Worm (Caenorhabditis elegans) whole organism, L4 larva: ENCODE measurements around the gene Y38E10A.28.
A peak's percentile ranks its signal among the peaks of the same experiment; 100 is the strongest.

Source experiments
- F26F4.8 ChIP-seq: fragments of 200-800 bp; sonication (Bioruptor generic); conservative IDR thresholded peaks from 2 replicates; pipeline ENCODE4 v1.3.6; 2022; ENCODE audit warnings: missing genetic modification characterization, missing compliant biosample characterization
- F44E2.7 ChIP-seq: fragments of 200-800 bp; sonication (Bioruptor generic); IDR thresholded peaks from 2 replicates; pipeline ENCODE4 v2.1.2; 2022; ENCODE audit warnings: missing genetic modification characterization, missing compliant biosample characterization
- T20F7.1 ChIP-seq: fragments of 200-800 bp; sonication (Bioruptor generic); optimal IDR thresholded peaks from 2 replicates; lab custom pipeline; 2018; ENCODE audit warnings: mild to moderate bottlenecking, missing genetic modification characterization, missing compliant biosample characterization
- Y48G9A.11 ChIP-seq: fragments of 200-800 bp; sonication (Bioruptor generic); IDR thresholded peaks from 2 replicates; pipeline ENCODE4 v1.3.6; 2022; ENCODE audit warnings: missing genetic modification reagents, missing genetic modification characterization, missing compliant biosample characterization
- aha-1 ChIP-seq: fragments of 150-350 bp; peaks from one replicate; lab custom pipeline; 2014; ENCODE audit warnings: missing biosample characterization, missing genetic modification characterization
- ama-1 ChIP-seq: fragments of 150-350 bp; optimal IDR thresholded peaks from 2 replicates; lab custom pipeline; 2014; ENCODE audit warnings: inconsistent platforms, mixed read lengths
- ceh-20 ChIP-seq: fragments of 200-800 bp; sonication (Bioruptor generic); IDR thresholded peaks from 2 replicates; pipeline ENCODE4 v1.3.6; 2022; ENCODE audit warnings: missing genetic modification reagents, missing genetic modification characterization, missing compliant biosample characterization
- ceh-28 ChIP-seq: fragments of 150-350 bp; optimal IDR thresholded peaks from 2 replicates; lab custom pipeline; 2014; ENCODE audit warnings: missing biosample characterization, missing genetic modification reagents, missing genetic modification characterization
- ceh-62 ChIP-seq: sonication (generic microtip); optimal IDR thresholded peaks from 2 replicates; lab custom pipeline; 2017; ENCODE audit warnings: missing biosample characterization, missing genetic modification characterization
- ceh-82 ChIP-seq: sonication (generic microtip); optimal IDR thresholded peaks from 2 replicates; lab custom pipeline; 2017; ENCODE audit warnings: missing biosample characterization, missing genetic modification characterization
- daf-12 ChIP-seq: fragments of 150-350 bp; optimal IDR thresholded peaks from 2 replicates; lab custom pipeline; 2014; ENCODE audit warnings: missing biosample characterization, missing genetic modification reagents, missing genetic modification characterization
- dmd-6 ChIP-seq: fragments of 200-800 bp; sonication (Bioruptor generic); IDR thresholded peaks from 2 replicates; pipeline ENCODE4 v1.3.6; 2022; ENCODE audit warnings: missing genetic modification reagents, missing genetic modification characterization, missing compliant biosample characterization
- dmd-8 ChIP-seq: fragments of 200-800 bp; sonication (Bioruptor generic); IDR thresholded peaks from 2 replicates; pipeline ENCODE4 v1.3.6; 2022; ENCODE audit warnings: missing genetic modification characterization, missing compliant biosample characterization
- dmd-9 ChIP-seq: fragments of 200-800 bp; sonication (Bioruptor generic); IDR thresholded peaks from 2 replicates; pipeline ENCODE4 v1.3.6; 2022; ENCODE audit warnings: missing genetic modification reagents, missing genetic modification characterization, missing compliant biosample characterization
- dpl-1 ChIP-seq: fragments of 150-350 bp; optimal IDR thresholded peaks from 2 replicates; lab custom pipeline; 2014; ENCODE audit warnings: missing biosample characterization, missing genetic modification reagents, missing genetic modification characterization
- duxl-1 ChIP-seq: sonication (generic microtip); optimal IDR thresholded peaks from 2 replicates; lab custom pipeline; 2016; ENCODE audit warnings: mild to moderate bottlenecking, missing genetic modification characterization, moderate library complexity, missing compliant biosample characterization; ENCODE audit not compliant: poor library complexity
- dve-1 ChIP-seq: sonication (generic microtip); optimal IDR thresholded peaks from 2 replicates; lab custom pipeline; 2017; ENCODE audit warnings: antibody characterized with exemption, mild to moderate bottlenecking, missing genetic modification characterization, missing compliant biosample characterization; ENCODE audit not compliant: insufficient read depth
- gei-8 ChIP-seq: fragments of 200-800 bp; sonication (Bioruptor generic); optimal IDR thresholded peaks from 2 replicates; lab custom pipeline; 2018; ENCODE audit warnings: mild to moderate bottlenecking, missing genetic modification characterization, missing compliant biosample characterization
- hif-1 ChIP-seq, 2 experiments: sonication (generic microtip); optimal IDR thresholded peaks; 2 replicates each; lab custom pipeline; 2016 to 2017; ENCODE audit warnings: missing compliant biosample characterization in 2 of 2, missing genetic modification characterization in 2 of 2, missing genetic modification reagents in 2 of 2, missing genotype in 2 of 2, mild to moderate bottlenecking in 1 of 2
- hlh-11 ChIP-seq: fragments of 200-800 bp; sonication (Bioruptor generic); optimal IDR thresholded peaks from 2 replicates; lab custom pipeline; 2018; ENCODE audit warnings: mild to moderate bottlenecking, missing genetic modification characterization, missing compliant biosample characterization
- hlh-30 ChIP-seq: sonication (generic microtip); optimal IDR thresholded peaks from 2 replicates; lab custom pipeline; 2017; ENCODE audit warnings: antibody characterized with exemption, mild to moderate bottlenecking, missing genetic modification characterization, missing compliant biosample characterization; ENCODE audit not compliant: insufficient read depth
- jun-1 ChIP-seq: fragments of 150-350 bp; optimal IDR thresholded peaks from 2 replicates; lab custom pipeline; 2014; ENCODE audit warnings: missing biosample characterization, missing genetic modification reagents, missing genetic modification characterization
- lin-1 ChIP-seq: fragments of 200-800 bp; sonication (Bioruptor generic); IDR thresholded peaks from 2 replicates; pipeline ENCODE4 v1.3.6; 2022; ENCODE audit warnings: missing genetic modification reagents, missing genetic modification characterization, missing compliant biosample characterization
- lin-29 ChIP-seq: fragments of 200-800 bp; sonication (Bioruptor generic); IDR thresholded peaks from 2 replicates; pipeline ENCODE4 v1.3.6; 2022; ENCODE audit warnings: missing genetic modification reagents, missing genetic modification characterization, missing compliant biosample characterization
- lir-3 ChIP-seq: sonication (generic microtip); optimal IDR thresholded peaks from 2 replicates; lab custom pipeline; 2016; ENCODE audit warnings: mild to moderate bottlenecking, missing genetic modification characterization, missing compliant biosample characterization
- mdl-1 ChIP-seq, 2 experiments: fragments of 150-350 bp in 1 of 2; sonication (generic microtip) in 1 of 2; optimal IDR thresholded peaks; 2 replicates each; lab custom pipeline; 2014 to 2017; ENCODE audit warnings: missing biosample characterization in 2 of 2, missing genetic modification characterization in 2 of 2
- mes-2 ChIP-seq: sonication (generic microtip); optimal IDR thresholded peaks from 2 replicates; lab custom pipeline; 2016; ENCODE audit warnings: missing genotype, mild to moderate bottlenecking, missing genetic modification characterization, missing compliant biosample characterization; ENCODE audit not compliant: poor library complexity, severe bottlenecking
- mxl-2 ChIP-seq: fragments of 200-800 bp; sonication (Bioruptor generic); conservative IDR thresholded peaks from 2 replicates; pipeline ENCODE4 v1.3.6; 2022; ENCODE audit warnings: missing genetic modification reagents, missing genetic modification characterization, missing compliant biosample characterization
- nhr-10 ChIP-seq: fragments of 150-350 bp; optimal IDR thresholded peaks from 2 replicates; lab custom pipeline; 2014; ENCODE audit warnings: missing biosample characterization, missing genetic modification characterization
- nhr-25 ChIP-seq: sonication (generic microtip); optimal IDR thresholded peaks from 2 replicates; lab custom pipeline; 2017; ENCODE audit warnings: missing genetic modification characterization, mild to moderate bottlenecking, missing compliant biosample characterization, antibody characterized with exemption, moderate library complexity, borderline replicate concordance; ENCODE audit not compliant: insufficient read depth
- nhr-28 ChIP-seq: fragments of 150-350 bp; optimal IDR thresholded peaks from 2 replicates; lab custom pipeline; 2014; ENCODE audit warnings: missing biosample characterization, missing genetic modification characterization
- nhr-48 ChIP-seq: sonication (generic microtip); optimal IDR thresholded peaks from 2 replicates; lab custom pipeline; 2016; ENCODE audit warnings: mild to moderate bottlenecking, missing genetic modification characterization, missing compliant biosample characterization
- nhr-77 ChIP-seq: fragments of 150-350 bp; optimal IDR thresholded peaks from 2 replicates; lab custom pipeline; 2014; ENCODE audit warnings: missing biosample characterization, missing genetic modification characterization
- php-3 ChIP-seq: fragments of 200-800 bp; sonication (Bioruptor generic); IDR thresholded peaks from 2 replicates; pipeline ENCODE4 v1.3.6; 2022; ENCODE audit warnings: missing genetic modification reagents, missing genetic modification characterization, missing compliant biosample characterization
- pqm-1 ChIP-seq: sonication (generic microtip); optimal IDR thresholded peaks from 2 replicates; lab custom pipeline; 2017; ENCODE audit warnings: missing biosample characterization, missing genetic modification characterization
- saeg-2 ChIP-seq: fragments of 200-800 bp; sonication (Bioruptor generic); IDR thresholded peaks from 2 replicates; pipeline ENCODE4 v1.3.6; 2022; ENCODE audit warnings: missing genetic modification reagents, missing genetic modification characterization, missing compliant biosample characterization
- sdz-12 ChIP-seq: fragments of 200-800 bp; sonication (Bioruptor generic); optimal IDR thresholded peaks from 2 replicates; lab custom pipeline; 2018; ENCODE audit warnings: mild to moderate bottlenecking, missing genetic modification characterization, missing compliant biosample characterization
- skn-1 ChIP-seq: fragments of 150-350 bp; optimal IDR thresholded peaks from 2 replicates; lab custom pipeline; 2014; ENCODE audit warnings: missing biosample characterization, missing genetic modification characterization
- spr-1 ChIP-seq: sonication (generic microtip); optimal IDR thresholded peaks from 2 replicates; lab custom pipeline; 2016; ENCODE audit warnings: mild to moderate bottlenecking, missing genetic modification characterization, missing compliant biosample characterization
- tra-1 ChIP-seq: fragments of 200-800 bp; sonication (Bioruptor generic); IDR thresholded peaks from 2 replicates; pipeline ENCODE4 v1.3.6; 2022; ENCODE audit warnings: missing genetic modification reagents, missing genetic modification characterization, missing compliant biosample characterization
- unc-39 ChIP-seq: sonication (generic microtip); optimal IDR thresholded peaks from 2 replicates; lab custom pipeline; 2017; ENCODE audit warnings: missing biosample characterization, missing genetic modification characterization
- unc-62 ChIP-seq, 3 experiments: fragments of 150-350 bp in 1 of 3; sonication (generic microtip); optimal IDR thresholded peaks in 2 of 3; peaks in 1 of 3; 1 replicate in 1 of 3; 2 replicates in 2 of 3; lab custom pipeline; 2014 to 2017; ENCODE audit warnings: missing biosample characterization in 3 of 3, missing genetic modification characterization in 3 of 3, missing genetic modification reagents in 3 of 3, missing genotype in 1 of 3
- ztf-11 ChIP-seq: fragments of 150-350 bp; optimal IDR thresholded peaks from 2 replicates; lab custom pipeline; 2014; ENCODE audit warnings: missing biosample characterization, missing genetic modification characterization

The Y38E10A.28 gene

DNA sequence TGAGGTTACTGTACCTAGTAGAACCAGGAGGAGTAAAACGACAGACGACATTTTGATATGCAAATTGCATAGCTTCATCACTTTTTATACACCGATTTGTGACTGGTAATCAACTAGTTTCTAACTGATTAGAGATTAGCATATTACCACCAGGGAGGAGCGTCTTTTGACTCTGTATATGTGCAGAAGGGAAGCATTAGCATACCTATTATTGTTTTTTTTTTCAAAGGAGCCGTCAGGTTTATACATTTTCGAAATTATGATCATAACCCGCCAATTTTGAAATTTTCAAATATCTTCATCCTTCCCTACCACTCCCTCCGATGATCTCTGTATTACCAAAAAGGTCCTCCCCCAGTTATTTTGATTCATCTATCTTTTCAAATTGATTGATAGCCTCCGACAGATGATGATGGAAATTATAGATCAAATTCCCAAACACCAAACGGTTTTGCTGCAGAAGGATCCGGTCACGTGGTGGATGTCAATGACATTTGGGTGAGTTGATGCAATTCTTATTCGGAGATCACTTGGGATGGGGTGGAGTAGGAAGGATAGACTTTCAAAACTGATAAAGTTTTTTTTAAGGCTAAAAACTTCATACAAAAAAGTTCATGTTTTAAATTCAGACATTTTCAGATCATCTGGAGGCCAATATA, 7.5 kb upstream of the Y38E10A.28 start, which contains the start of gene nspe-8:
Gene nspe-8 (minus strand): TSS at position 51 of the 659 bp plus-strand sequence.
- TF ChIP-seq daf-12 (tag; lab: Kevin White, UChicago) (no peak), lin-1 (no peak), dmd-8 (GFP tag; lab: Robert Waterston, UW) (no peak), nhr-28 (tag; lab: Kevin White, UChicago) (peak; percentile 79), mes-2 (no peak), aha-1 (tag; lab: Kevin White, UChicago) (peak; percentile 95), Y48G9A.11 (GFP tag; lab: Robert Waterston, UW) (no peak), dpl-1 (GFP tag; lab: Kevin White, UChicago) (no peak), lir-3 (tag; lab: Kevin White, UChicago) (no peak), duxl-1 (no peak), ceh-82 (tag; lab: Kevin White, UChicago) (no peak), ceh-20 (GFP tag; lab: Robert Waterston, UW) (peak; percentile 75), lin-29 (no peak), saeg-2 (GFP tag; lab: Robert Waterston, UW) (no peak), dmd-6 (GFP tag; lab: Robert Waterston, UW) (peak; percentile 40; the same call in 1 of the 2 replicates), ceh-62 (no peak), unc-39 (tag; lab: Kevin White, UChicago) (no peak), sdz-12 (GFP tag; lab: Kevin White, UChicago) (no peak), ama-1 (no peak), dmd-9 (GFP tag; lab: Robert Waterston, UW) (no peak), mdl-1 (tag; optimal IDR thresholded peaks at IDR 0.05; lab: Kevin White, UChicago) (peak in 1 of 2 experiments; percentile 68), hif-1 (tag; optimal IDR thresholded peaks at IDR 0.05; lab: Kevin White, UChicago) (peak in 1 of 2 experiments; percentile 71), php-3 (GFP tag; lab: Robert Waterston, UW) (no peak), ztf-11 (no peak), skn-1 (no peak), jun-1 (tag; lab: Kevin White, UChicago) (no peak), spr-1 (tag; lab: Kevin White, UChicago) (no peak), mxl-2 (GFP tag; lab: Robert Waterston, UW) (no peak), pqm-1 (tag; lab: Kevin White, UChicago) (no peak), gei-8 (GFP tag; lab: Kevin White, UChicago) (no peak), nhr-77 (tag; lab: Kevin White, UChicago) (no peak), ceh-28 (no peak), hlh-11 (tag; lab: Kevin White, UChicago) (peak; percentile 47), nhr-10 (tag; lab: Kevin White, UChicago) (no peak), nhr-48 (no peak), tra-1 (GFP tag; lab: Robert Waterston, UW) (no peak), T20F7.1 (no peak), F44E2.7 (GFP tag; lab: Robert Waterston, UW) (no peak), hlh-30 (tag; lab: Kevin White, UChicago) (peak; percentile 43), dve-1 (tag; lab: Kevin White, UChicago) (no peak), nhr-25 (no peak), F26F4.8 (GFP tag; lab: Robert Waterston, UW) (no peak), unc-62 (GFP tag; optimal IDR thresholded peaks at IDR 0.05 in 1 of 2; lab: Kevin White, UChicago) (peak in 1 of 2 experiments; percentile 76), unc-62 (tag; optimal IDR thresholded peaks at IDR 0.05; lab: Kevin White, UChicago) (no peak)
